Worm (Caenorhabditis elegans) whole organism, young adult: ENCODE measurements around the gene atx-3.

Experiments used
- F10E7.11 ChIP-seq: sonication (generic microtip); optimal IDR thresholded peaks from 2 replicates; lab custom pipeline; 2017; ENCODE audit warnings: mild to moderate bottlenecking, missing genetic modification characterization, moderate library complexity, missing compliant biosample characterization
- akir-1 ChIP-seq: fragments of 200-800 bp; sonication (Bioruptor generic); optimal IDR thresholded peaks from 2 replicates; lab custom pipeline; 2018; ENCODE audit warnings: mild to moderate bottlenecking, missing genetic modification characterization, moderate library complexity, missing compliant biosample characterization
- ama-1 ChIP-seq, 3 experiments: fragments of 150-350 bp in 1 of 3; sonication (generic microtip) in 2 of 3; optimal IDR thresholded peaks; 2 replicates each; lab custom pipeline; 2014 to 2018; ENCODE audit warnings: missing biosample characterization in 2 of 3, missing genetic modification characterization in 2 of 3, missing genetic modification reagents in 2 of 3
- madf-10 ChIP-seq: sonication (generic microtip); optimal IDR thresholded peaks from 2 replicates; lab custom pipeline; 2016; ENCODE audit warnings: mild to moderate bottlenecking, missing genetic modification characterization, missing compliant biosample characterization
- madf-6 ChIP-seq: fragments of 200-800 bp; sonication (Bioruptor generic); IDR thresholded peaks from 2 replicates; pipeline ENCODE4 v1.3.6; 2022; ENCODE audit warnings: missing genetic modification reagents, missing genetic modification characterization, missing compliant biosample characterization

DNA sequence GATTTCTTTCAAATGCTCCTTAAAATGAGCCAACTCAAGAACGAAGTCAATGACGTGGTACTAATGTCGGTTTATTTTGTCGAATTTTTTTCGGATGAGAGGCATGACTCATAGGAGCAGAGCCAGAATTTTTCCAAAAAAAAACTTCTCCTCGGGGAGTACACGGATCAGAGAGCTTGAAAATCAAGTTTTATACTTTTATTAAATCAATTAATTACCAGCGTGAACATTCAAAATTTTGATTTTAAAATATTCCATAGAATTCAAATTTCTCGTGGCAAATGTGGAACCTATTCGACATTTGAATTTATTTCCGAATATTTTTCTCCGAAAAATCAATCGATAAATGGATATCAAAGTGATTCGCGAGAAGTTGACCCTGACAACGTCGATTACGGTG lies 40.9 kb downstream of the atx-3 start, which contains the start of gene F21A3.4:
- TF ChIP-seq akir-1 (GFP tag; lab: Kevin White, UChicago) (no peak), madf-10 (tag; lab: Kevin White, UChicago) (no peak), ama-1 (optimal IDR thresholded peaks at IDR 0.05; lab: Kevin White, UChicago) (no peak), ama-1 (GFP tag; optimal IDR thresholded peaks at IDR 0.05; lab: Kevin White, UChicago) (no peak), madf-6 (GFP tag; lab: Robert Waterston, UW) (no peak), F10E7.11 (tag; lab: Kevin White, UChicago) (no peak)
